Fruit fly (Drosophila melanogaster) whole organism, adult: ENCODE results near the gene CG7912.

Source experiments
- CG11617 ChIP-seq: fragments of 200-800 bp; sonication (Bioruptor generic); optimal IDR thresholded peaks from 2 replicates; lab custom pipeline; 2017; ENCODE audit warnings: mild to moderate bottlenecking, missing biosample characterization, missing genetic modification reagents, missing genetic modification characterization
- CG1620 ChIP-seq: fragments of 200-800 bp; sonication (Bioruptor generic); optimal IDR thresholded peaks from 2 replicates; lab custom pipeline; 2016; ENCODE audit warnings: missing biosample characterization, missing genetic modification characterization
- bab1 ChIP-seq: fragments of 200-800 bp; sonication (Bioruptor generic); optimal IDR thresholded peaks from 3 replicates; lab custom pipeline; 2019; ENCODE audit warnings: missing biosample characterization, mild to moderate bottlenecking, missing genetic modification characterization, moderate library complexity
- cic ChIP-seq: fragments of 200-800 bp; sonication (Bioruptor generic); optimal IDR thresholded peaks from 2 replicates; lab custom pipeline; 2017; ENCODE audit warnings: missing biosample characterization, mild to moderate bottlenecking, missing genetic modification characterization, moderate library complexity
- cnc ChIP-seq, 2 experiments: fragments of >200 bp; optimal IDR thresholded peaks; 2 replicates each; lab custom pipeline; 2017
- kay ChIP-seq: fragments of 200-800 bp; sonication (Bioruptor generic); peaks from one replicate; lab custom pipeline; 2016; ENCODE audit warnings: missing biosample characterization, missing genetic modification characterization, borderline replicate concordance
- ovo ChIP-seq: fragments of 200-800 bp; sonication (Bioruptor generic); optimal IDR thresholded peaks from 2 replicates; lab custom pipeline; 2016; ENCODE audit warnings: missing biosample characterization, missing genetic modification characterization
- pad ChIP-seq: fragments of 200-800 bp; sonication (Bioruptor generic); optimal IDR thresholded peaks from 3 replicates; lab custom pipeline; 2017; ENCODE audit warnings: missing biosample characterization, missing genetic modification characterization, mild to moderate bottlenecking, moderate library complexity, missing genetic modification reagents
- tj ChIP-seq: fragments of 200-800 bp; sonication (Bioruptor generic); optimal IDR thresholded peaks from 3 replicates; lab custom pipeline; 2017; ENCODE audit warnings: missing biosample characterization, mild to moderate bottlenecking, missing genetic modification characterization, moderate library complexity
- toe ChIP-seq: fragments of 200-800 bp; sonication (Bioruptor generic); optimal IDR thresholded peaks from 2 replicates; lab custom pipeline; 2016; ENCODE audit warnings: missing biosample characterization, missing genetic modification characterization

DNA sequence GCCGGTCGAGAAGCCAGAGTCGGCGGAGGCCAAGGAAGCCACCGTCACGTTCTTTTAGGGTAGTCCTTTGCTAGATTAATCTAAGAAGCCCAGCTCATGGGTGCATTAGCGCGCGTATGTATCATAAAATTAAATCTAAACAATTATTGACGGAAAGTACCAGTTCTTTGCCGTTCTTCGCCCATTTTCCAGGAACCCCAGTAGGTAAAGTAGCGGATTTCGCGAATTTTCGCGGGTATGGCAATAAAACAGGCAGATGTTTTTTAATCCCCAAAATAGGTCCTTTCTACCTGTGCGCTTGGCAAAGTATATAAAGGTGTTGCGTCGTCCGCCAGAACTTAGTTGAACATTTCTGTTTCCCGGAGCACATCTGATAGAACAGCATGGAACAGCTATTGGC lies 31.9 kb upstream of the CG7912 start:
- TF ChIP-seq tj (GFP tag; lab: Kevin White, UChicago) (no peak), cic (no peak), ovo (no peak), cnc (optimal IDR thresholded peaks at IDR 0.05; lab: Kevin White, UChicago) (no peak), pad (GFP tag; lab: Kevin White, UChicago) (no peak), kay (no peak), toe (GFP tag; lab: Kevin White, UChicago) (no peak), CG1620 (no peak), bab1 (no peak), CG11617 (GFP tag; lab: Kevin White, UChicago) (no peak)
